Worm (Caenorhabditis elegans): Measurements from ENCODE around the gene C12D12.3.

C12D12.3 gene

DNA sequence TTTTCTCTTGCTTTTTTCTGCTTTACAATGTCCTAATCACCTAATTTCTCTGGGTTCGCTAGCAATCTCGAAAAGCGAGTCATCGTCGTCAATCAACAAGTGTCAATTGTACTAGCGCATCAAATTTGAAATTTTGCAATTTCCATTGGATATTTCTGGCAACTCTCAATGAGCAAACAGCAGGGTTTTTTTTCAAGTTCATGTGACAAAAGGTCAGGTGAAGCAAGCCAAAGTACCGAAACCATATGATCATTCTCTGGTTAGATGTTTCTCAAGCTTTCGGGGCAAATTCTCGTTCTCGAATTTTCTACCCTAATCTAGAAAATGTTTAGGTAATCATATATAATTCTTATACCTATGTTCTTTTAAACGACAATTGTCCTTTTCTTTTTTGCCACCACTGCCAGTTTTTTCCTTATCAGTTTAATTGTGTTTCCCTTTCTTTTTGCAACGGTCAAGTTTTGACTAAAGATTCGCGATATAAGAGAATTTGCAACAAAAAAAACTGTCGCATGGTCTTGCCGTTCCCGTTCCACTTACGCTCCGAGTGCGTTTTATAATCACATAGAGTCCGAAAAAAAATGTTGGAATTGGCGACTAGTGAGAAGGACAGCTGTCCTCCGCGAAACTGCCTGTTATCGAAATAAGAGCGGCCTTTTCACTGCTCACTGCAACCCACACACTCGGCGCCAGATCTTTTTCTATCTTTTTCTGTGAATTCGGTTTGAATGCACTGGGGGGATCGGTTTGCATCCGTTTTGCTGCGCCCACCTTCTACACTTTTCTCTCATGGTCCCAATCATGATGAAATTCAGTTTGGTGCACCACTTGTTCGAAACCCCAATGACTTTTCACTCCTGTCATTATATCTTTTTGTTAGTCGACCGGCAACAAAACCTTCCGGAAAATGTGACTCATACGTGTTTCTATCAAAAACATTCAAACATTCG is 47.5 kb downstream of the C12D12.3 start:
- TF ChIP-seq nhr-80 (tag; optimal IDR thresholded peaks at IDR 0.05) (peak; percentile 10), ztf-3 (GFP tag; optimal IDR thresholded peaks at IDR 0.05) (no peak), hsf-1 (GFP tag; IDR thresholded peaks at IDR 0.05) (peak; percentile 80)

DNA sequence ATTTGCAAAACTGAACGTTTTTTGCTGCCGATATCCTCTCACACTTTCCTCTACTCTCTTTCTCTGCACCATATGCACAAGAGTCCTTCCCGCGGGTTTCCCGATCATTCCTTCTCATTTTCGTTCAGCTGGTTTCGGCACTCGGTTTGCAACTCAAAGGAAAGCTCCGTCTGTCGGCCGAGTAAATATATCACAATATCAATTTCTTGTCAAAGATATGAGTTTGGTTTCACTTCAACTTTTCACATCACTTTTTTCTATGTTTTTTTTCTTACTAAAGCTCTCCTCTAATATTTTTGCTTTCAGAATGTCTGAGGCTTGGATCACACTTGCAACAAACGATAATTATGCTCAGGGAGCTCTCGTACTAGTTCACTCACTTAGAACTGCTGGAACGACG is 48.2 kb downstream of the C12D12.3 start, which contains the start of gene gyg-1:
Gene gyg-1, plus strand, starts transcription at position 301 of the 400 bp plus-strand sequence.
- no peak for TF ChIP-seq bed-2 (GFP tag; IDR thresholded peaks at IDR 0.05)
- TF ChIP-seq ekl-4 (GFP tag; IDR thresholded peaks at IDR 0.05): no peak
- TF ChIP-seq atf-7 (tag; optimal IDR thresholded peaks at IDR 0.05): no peak
- no peak for TF ChIP-seq athp-1 (tag; optimal IDR thresholded peaks at IDR 0.05)
- TF ChIP-seq ccch-3 (GFP tag; optimal IDR thresholded peaks at IDR 0.05): no peak

DNA sequence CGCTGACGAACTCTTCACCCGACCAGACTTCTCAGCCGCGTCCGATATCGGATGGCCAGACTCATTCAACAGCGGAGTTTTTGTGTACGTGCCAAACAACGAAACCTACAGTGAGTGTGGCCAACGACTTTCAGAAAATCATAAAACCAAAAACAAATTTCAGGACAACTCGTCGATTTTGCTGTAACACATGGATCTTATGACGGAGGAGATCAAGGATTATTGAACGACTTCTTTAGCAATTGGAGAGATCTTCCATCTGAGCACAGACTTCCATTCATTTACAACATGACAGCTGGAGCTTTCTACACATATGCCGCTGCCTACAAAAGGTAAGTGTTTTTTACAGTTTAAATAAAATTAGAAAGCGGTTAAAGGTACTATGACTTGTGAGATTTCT is 49.0 kb downstream of the C12D12.3 start:
- TF ChIP-seq lin-35 (GFP tag; optimal IDR thresholded peaks at IDR 0.05) (no peak), F22D6.2 (tag; optimal IDR thresholded peaks at IDR 0.05) (no peak), madf-3 (GFP tag; IDR thresholded peaks at IDR 0.05) (no peak), madf-6 (GFP tag; IDR thresholded peaks at IDR 0.05) (no peak), T26A5.8 (tag; optimal IDR thresholded peaks at IDR 0.05) (no peak), ceh-100 (GFP tag; IDR thresholded peaks at IDR 0.05) (no peak), rcor-1 (GFP tag; IDR thresholded peaks at IDR 0.05) (no peak), B0035.1 (tag; optimal IDR thresholded peaks at IDR 0.05) (no peak), Y95B8A.8 (GFP tag; IDR thresholded peaks at IDR 0.05) (no peak), nfya-1 (tag; optimal IDR thresholded peaks at IDR 0.05; ENCODE audit: borderline replicate concordance, insufficient read depth) (no peak), lin-26 (GFP tag; IDR thresholded peaks at IDR 0.05) (no peak), dox-1 (GFP tag; IDR thresholded peaks at IDR 0.05) (no peak), F37B4.10 (GFP tag; IDR thresholded peaks at IDR 0.05) (no peak), mcd-1 (GFP tag; IDR thresholded peaks at IDR 0.05) (no peak), attf-5 (GFP tag; optimal IDR thresholded peaks at IDR 0.05) (no peak), K12H6.12 (tag; optimal IDR thresholded peaks at IDR 0.05) (no peak), hmg-20 (GFP tag; IDR thresholded peaks at IDR 0.05) (no peak), let-607 (tag; optimal IDR thresholded peaks at IDR 0.05) (no peak)

DNA sequence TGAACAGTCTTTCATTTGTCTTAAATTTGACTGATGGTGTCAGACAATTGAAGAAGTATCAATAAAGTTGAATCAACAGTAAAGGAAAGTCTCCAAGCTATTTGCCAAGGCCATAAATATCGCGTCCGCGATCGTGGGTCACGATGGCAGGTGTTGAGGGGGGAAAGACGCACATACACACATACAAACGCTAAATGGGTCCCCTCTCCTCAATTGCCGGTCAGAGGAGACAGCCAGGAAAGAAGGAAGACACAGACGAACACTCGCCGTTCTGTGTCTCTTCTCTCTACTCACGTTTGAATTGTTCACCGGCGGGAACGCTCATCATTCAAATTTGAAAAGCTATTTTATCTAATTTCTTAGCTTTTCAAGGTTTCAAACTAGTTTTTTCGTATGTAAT is 51.8 kb downstream of the C12D12.3 start:
- TF ChIP-seq ceh-79 (tag; optimal IDR thresholded peaks at IDR 0.05): no peak
- TF ChIP-seq lsy-27 (tag; optimal IDR thresholded peaks at IDR 0.05; ENCODE audit: borderline replicate concordance, insufficient read depth): no peak
- TF ChIP-seq hlh-26 (GFP tag; conservative IDR thresholded peaks at IDR 0.05): no peak
- TF ChIP-seq sdz-38 (tag; optimal IDR thresholded peaks at IDR 0.05): no peak
- TF ChIP-seq ekl-4 (GFP tag; IDR thresholded peaks at IDR 0.05): no peak
- TF ChIP-seq ets-4 (GFP tag; optimal IDR thresholded peaks at IDR 0.05): no peak
- TF ChIP-seq hmg-1.2 (GFP tag; IDR thresholded peaks at IDR 0.05): peak; percentile 34; the same call in 1 of the 2 replicates
- no peak for TF ChIP-seq lsl-1 (GFP tag; optimal IDR thresholded peaks at IDR 0.05)
- no peak for TF ChIP-seq mxl-1 (tag; optimal IDR thresholded peaks at IDR 0.05)
- no peak for TF ChIP-seq somi-1 (GFP tag; optimal IDR thresholded peaks at IDR 0.05)
- TF ChIP-seq him-1 (tag; optimal IDR thresholded peaks at IDR 0.05): no peak
- TF ChIP-seq mes-4 (tag; optimal IDR thresholded peaks at IDR 0.05): no peak
- no peak for TF ChIP-seq ztf-25 (GFP tag; IDR thresholded peaks at IDR 0.05)
- no peak for TF ChIP-seq lag-1 (GFP tag; IDR thresholded peaks at IDR 0.05)
- TF ChIP-seq ceh-91 (GFP tag; IDR thresholded peaks at IDR 0.05): no peak
- no peak for TF ChIP-seq pha-4 (tag; optimal IDR thresholded peaks at IDR 0.05)
- peak; percentile 42; the same call in 1 of the 2 replicates for TF ChIP-seq dox-1 (GFP tag; IDR thresholded peaks at IDR 0.05)
- TF ChIP-seq Y67H2A.10 (GFP tag; conservative IDR thresholded peaks at IDR 0.05): no peak
- no peak for TF ChIP-seq akir-1 (GFP tag; optimal IDR thresholded peaks at IDR 0.05)
- no peak for TF ChIP-seq cebp-2 (GFP tag; IDR thresholded peaks at IDR 0.05)

Measured in whole organism, young adult.